Fruit fly (Drosophila melanogaster) whole organism, adult: ENCODE measurements around the gene Rad17.

Experiments
- CG11617 ChIP-seq: fragments of 200-800 bp; sonication (Bioruptor generic); optimal IDR thresholded peaks from 2 replicates; lab custom pipeline; 2017; ENCODE audit warnings: mild to moderate bottlenecking, missing biosample characterization, missing genetic modification reagents, missing genetic modification characterization
- CG12768 ChIP-seq: fragments of 200-800 bp; sonication (Bioruptor generic); optimal IDR thresholded peaks from 2 replicates; lab custom pipeline; 2017; ENCODE audit warnings: missing biosample characterization, missing genetic modification characterization, mild to moderate bottlenecking, moderate library complexity, missing genetic modification reagents
- CG14711 ChIP-seq: fragments of 200-800 bp; sonication (Bioruptor generic); optimal IDR thresholded peaks from 2 replicates; lab custom pipeline; 2018; ENCODE audit warnings: missing biosample characterization, mild to moderate bottlenecking, missing genetic modification characterization, moderate library complexity
- CG1620 ChIP-seq: fragments of 200-800 bp; sonication (Bioruptor generic); optimal IDR thresholded peaks from 2 replicates; lab custom pipeline; 2016; ENCODE audit warnings: missing biosample characterization, missing genetic modification characterization
- CG33017 ChIP-seq: fragments of 200-800 bp; sonication (Bioruptor generic); optimal IDR thresholded peaks from 2 replicates; lab custom pipeline; 2018; ENCODE audit warnings: missing biosample characterization, mild to moderate bottlenecking, missing genetic modification characterization, moderate library complexity
- CG5204 ChIP-seq: fragments of 200-800 bp; sonication (Bioruptor generic); optimal IDR thresholded peaks from 2 replicates; lab custom pipeline; 2016; ENCODE audit warnings: missing biosample characterization, missing genetic modification characterization
- CG7045 ChIP-seq: fragments of 200-800 bp; sonication (Bioruptor generic); optimal IDR thresholded peaks from 2 replicates; lab custom pipeline; 2017; ENCODE audit warnings: missing biosample characterization, mild to moderate bottlenecking, missing genetic modification characterization
- CG7101 ChIP-seq: fragments of 200-800 bp; sonication (Bioruptor generic); optimal IDR thresholded peaks from 2 replicates; lab custom pipeline; 2018; ENCODE audit warnings: missing biosample characterization, mild to moderate bottlenecking, missing genetic modification characterization, moderate library complexity
- Clk ChIP-seq: fragments of 200-800 bp; sonication (Bioruptor generic); optimal IDR thresholded peaks from 2 replicates; lab custom pipeline; 2017; ENCODE audit warnings: missing biosample characterization, missing genetic modification characterization
- Crg-1 ChIP-seq: fragments of 200-800 bp; sonication (Bioruptor generic); optimal IDR thresholded peaks from 2 replicates; lab custom pipeline; 2016; ENCODE audit warnings: missing biosample characterization, missing genetic modification characterization
- Hr96 ChIP-seq: fragments of 200-800 bp; sonication (Bioruptor generic); optimal IDR thresholded peaks from 2 replicates; lab custom pipeline; 2016; ENCODE audit warnings: missing biosample characterization, missing genetic modification characterization
- Mnt ChIP-seq: fragments of 200-800 bp; sonication (Bioruptor generic); optimal IDR thresholded peaks from 2 replicates; lab custom pipeline; 2016; ENCODE audit warnings: missing biosample characterization, mild to moderate bottlenecking, missing genetic modification characterization
- bab1 ChIP-seq: fragments of 200-800 bp; sonication (Bioruptor generic); optimal IDR thresholded peaks from 3 replicates; lab custom pipeline; 2019; ENCODE audit warnings: missing biosample characterization, mild to moderate bottlenecking, missing genetic modification characterization, moderate library complexity
- cic ChIP-seq: fragments of 200-800 bp; sonication (Bioruptor generic); optimal IDR thresholded peaks from 2 replicates; lab custom pipeline; 2017; ENCODE audit warnings: missing biosample characterization, mild to moderate bottlenecking, missing genetic modification characterization, moderate library complexity
- cnc ChIP-seq, 2 experiments: fragments of >200 bp; optimal IDR thresholded peaks; 2 replicates each; lab custom pipeline; 2017
- kay ChIP-seq: fragments of 200-800 bp; sonication (Bioruptor generic); peaks from one replicate; lab custom pipeline; 2016; ENCODE audit warnings: missing biosample characterization, missing genetic modification characterization, borderline replicate concordance
- ovo ChIP-seq: fragments of 200-800 bp; sonication (Bioruptor generic); optimal IDR thresholded peaks from 2 replicates; lab custom pipeline; 2016; ENCODE audit warnings: missing biosample characterization, missing genetic modification characterization
- pad ChIP-seq: fragments of 200-800 bp; sonication (Bioruptor generic); optimal IDR thresholded peaks from 3 replicates; lab custom pipeline; 2017; ENCODE audit warnings: missing biosample characterization, missing genetic modification characterization, mild to moderate bottlenecking, moderate library complexity, missing genetic modification reagents
- tj ChIP-seq: fragments of 200-800 bp; sonication (Bioruptor generic); optimal IDR thresholded peaks from 3 replicates; lab custom pipeline; 2017; ENCODE audit warnings: missing biosample characterization, mild to moderate bottlenecking, missing genetic modification characterization, moderate library complexity
- toe ChIP-seq: fragments of 200-800 bp; sonication (Bioruptor generic); optimal IDR thresholded peaks from 2 replicates; lab custom pipeline; 2016; ENCODE audit warnings: missing biosample characterization, missing genetic modification characterization

The Rad17 gene

DNA sequence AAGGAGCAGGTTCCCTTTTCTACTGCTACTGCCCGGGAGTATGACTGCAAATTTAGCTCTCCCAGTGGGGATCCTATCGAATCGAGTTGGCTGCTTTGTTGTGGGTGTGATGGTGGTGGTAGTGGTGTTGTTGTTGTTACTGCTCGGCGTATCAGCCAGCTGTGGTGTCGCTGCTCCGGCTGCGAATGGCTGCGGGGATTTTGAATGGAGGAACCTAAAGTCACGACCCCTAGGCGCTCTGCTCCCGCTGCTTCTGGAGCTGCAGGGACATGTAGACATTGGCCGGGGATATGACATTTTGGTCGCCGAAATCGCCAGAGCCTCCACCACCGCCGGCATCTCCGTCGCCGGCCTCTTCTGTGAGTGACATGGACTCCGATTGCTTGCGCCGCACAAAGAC lies 36.2 kb downstream of the Rad17 start:
- TF ChIP-seq cic (GFP tag; lab: Kevin White, UChicago) = no peak
- TF ChIP-seq CG11617 = no peak
- no peak for TF ChIP-seq CG5204
- no peak for TF ChIP-seq Mnt
- TF ChIP-seq CG7101 (tag; lab: Kevin White, UChicago) = no peak
- TF ChIP-seq kay (GFP tag; lab: Kevin White, UChicago) = no peak
- no peak for TF ChIP-seq toe (GFP tag; lab: Kevin White, UChicago)
- TF ChIP-seq ovo (GFP tag; lab: Kevin White, UChicago) = no peak
- no peak for TF ChIP-seq CG1620
- no peak for TF ChIP-seq Hr96 (GFP tag; lab: Kevin White, UChicago)
- no peak for TF ChIP-seq pad (GFP tag; lab: Kevin White, UChicago)
- no peak for TF ChIP-seq CG33017 (tag; lab: Kevin White, UChicago)
- no peak for TF ChIP-seq tj (GFP tag; lab: Kevin White, UChicago)
- no peak for TF ChIP-seq cnc (optimal IDR thresholded peaks at IDR 0.05; lab: Kevin White, UChicago)
- no peak for TF ChIP-seq Crg-1 (GFP tag; lab: Kevin White, UChicago)
- no peak for TF ChIP-seq CG12768 (GFP tag; lab: Kevin White, UChicago)
- TF ChIP-seq CG7045 (GFP tag; lab: Kevin White, UChicago) = no peak
- no peak for TF ChIP-seq Clk (GFP tag; lab: Kevin White, UChicago)

DNA sequence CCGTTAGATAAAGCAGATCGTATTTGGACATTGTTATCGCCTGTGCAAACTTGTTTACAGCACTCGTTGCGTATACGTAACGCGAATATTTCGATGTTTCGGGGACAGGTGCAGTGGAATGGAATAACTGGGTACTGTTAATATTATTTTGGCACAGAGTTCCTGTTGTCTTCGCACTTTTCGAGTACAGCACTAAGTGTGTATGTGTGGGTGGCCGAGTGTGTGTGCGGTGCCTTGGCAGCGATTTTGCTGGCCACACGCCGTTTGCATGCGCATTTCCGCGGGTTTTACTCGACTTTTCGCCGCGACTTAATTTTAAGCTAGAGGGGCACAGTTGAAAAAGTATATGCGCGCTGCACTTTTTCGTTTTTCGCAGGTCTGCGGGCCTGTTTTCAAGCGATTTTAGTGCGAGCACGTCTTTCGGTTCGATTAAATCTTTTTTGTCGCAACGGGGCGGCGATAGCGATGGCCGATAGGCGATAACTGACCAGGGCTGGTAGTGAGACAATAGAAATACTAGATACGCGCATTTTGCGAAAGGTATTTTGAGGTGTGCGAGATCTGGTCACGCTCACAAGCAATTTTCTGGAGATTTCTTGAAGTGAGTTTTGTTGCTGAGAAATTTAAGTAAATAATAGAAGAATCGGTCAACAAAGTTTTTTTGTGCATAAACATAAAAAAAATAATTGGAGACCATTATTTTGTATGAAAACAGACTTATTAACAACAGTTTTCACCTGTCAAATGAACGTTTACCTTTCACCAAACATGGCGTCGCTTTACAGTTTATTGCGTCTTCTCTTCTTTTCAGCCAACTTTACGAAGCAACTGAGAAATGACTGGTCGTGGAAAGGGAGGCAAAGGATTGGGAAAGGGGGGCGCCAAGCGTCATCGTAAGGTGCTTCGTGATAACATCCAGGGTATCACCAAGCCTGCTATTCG lies 37.5 kb downstream of the Rad17 start, which contains the start of the genes put and His4r:
TSS of gene put (minus strand) at position 489 of the 942 bp plus-strand sequence.
TSS of gene His4r (plus strand) at position 541 of the 942 bp plus-strand sequence.
- TF ChIP-seq Clk (GFP tag; lab: Kevin White, UChicago) = no peak
- no peak for TF ChIP-seq CG11617
- TF ChIP-seq Mnt = peak; percentile 17
- TF ChIP-seq bab1 (GFP tag; lab: Kevin White, UChicago) = peak; percentile 33
- no peak for TF ChIP-seq CG5204
- TF ChIP-seq CG1620 = no peak
- TF ChIP-seq CG12768 (GFP tag; lab: Kevin White, UChicago) = no peak
- no peak for TF ChIP-seq ovo (GFP tag; lab: Kevin White, UChicago)
- no peak for TF ChIP-seq cnc (optimal IDR thresholded peaks at IDR 0.05; lab: Kevin White, UChicago)
- no peak for TF ChIP-seq toe (GFP tag; lab: Kevin White, UChicago)
- peak; percentile 64 for TF ChIP-seq kay (GFP tag; lab: Kevin White, UChicago)
- TF ChIP-seq CG33017 (tag; lab: Kevin White, UChicago) = no peak
- TF ChIP-seq Crg-1 (GFP tag; lab: Kevin White, UChicago) = no peak
- no peak for TF ChIP-seq CG14711 (tag; lab: Kevin White, UChicago)
- TF ChIP-seq pad (GFP tag; lab: Kevin White, UChicago) = no peak
- peak; percentile 55 for TF ChIP-seq tj (GFP tag; lab: Kevin White, UChicago)
- TF ChIP-seq CG7101 (tag; lab: Kevin White, UChicago) = peak; percentile 29
- TF ChIP-seq Hr96 (GFP tag; lab: Kevin White, UChicago) = no peak
- TF ChIP-seq CG7045 (GFP tag; lab: Kevin White, UChicago) = no peak
- no peak for TF ChIP-seq cic (GFP tag; lab: Kevin White, UChicago)

DNA sequence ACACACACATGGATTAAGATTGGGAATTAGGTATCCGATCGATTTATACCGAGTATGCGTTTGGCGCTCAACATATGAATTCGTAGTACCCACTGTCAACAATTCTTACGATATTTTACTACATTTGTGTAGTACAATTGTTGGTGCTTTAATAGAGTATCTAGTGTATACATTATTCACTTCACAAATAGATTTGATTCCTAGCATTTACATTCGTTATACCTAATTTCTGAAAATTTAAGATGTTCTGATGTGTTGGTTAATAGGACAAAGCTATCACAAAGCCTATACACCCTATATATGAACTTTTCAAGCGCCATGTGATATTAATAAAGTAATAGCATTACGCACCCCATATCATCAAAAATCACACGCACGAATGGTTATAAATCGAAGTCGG lies 38.3 kb downstream of the Rad17 start:
- TF ChIP-seq kay (GFP tag; lab: Kevin White, UChicago) = no peak

DNA sequence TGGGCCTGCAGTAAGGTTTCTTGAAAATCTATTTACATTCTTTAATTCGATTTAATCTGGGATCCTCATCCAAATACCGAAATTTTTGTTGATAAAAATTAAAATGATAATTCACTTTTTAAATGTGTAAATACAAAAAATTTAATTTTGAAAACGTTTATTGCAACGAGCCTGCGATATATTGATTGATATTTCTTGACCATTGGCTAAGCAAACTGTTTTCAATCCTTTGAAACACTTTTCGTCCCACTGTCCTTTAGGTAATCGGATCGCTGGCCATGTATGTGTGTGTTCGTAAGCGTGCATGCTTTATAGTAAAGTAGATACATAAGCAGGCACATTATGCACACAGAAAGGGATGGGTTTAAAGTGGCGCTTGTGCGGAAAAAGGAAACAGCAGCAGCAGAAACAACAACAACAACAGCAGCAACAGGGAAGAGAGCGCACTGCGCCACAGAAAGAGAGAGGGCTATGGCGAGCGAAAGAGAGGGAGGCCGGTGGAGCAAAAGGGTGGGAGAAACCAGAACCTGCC lies 38.8 kb downstream of the Rad17 start:
- TF ChIP-seq CG7101 (tag; lab: Kevin White, UChicago) (peak; percentile 59), ovo (GFP tag; lab: Kevin White, UChicago) (peak; percentile 15), Clk (GFP tag; lab: Kevin White, UChicago) (no peak), Crg-1 (GFP tag; lab: Kevin White, UChicago) (no peak), CG7045 (GFP tag; lab: Kevin White, UChicago) (peak; percentile 76), Hr96 (GFP tag; lab: Kevin White, UChicago) (peak; percentile 41), CG1620 (peak; percentile 48), cnc (optimal IDR thresholded peaks at IDR 0.05; lab: Kevin White, UChicago) (no peak), kay (GFP tag; lab: Kevin White, UChicago) (no peak), CG11617 (peak; percentile 67), CG33017 (tag; lab: Kevin White, UChicago) (peak; percentile 73), CG14711 (tag; lab: Kevin White, UChicago) (peak; percentile 50), CG12768 (GFP tag; lab: Kevin White, UChicago) (peak; percentile 55), Mnt (peak; percentile 40), bab1 (GFP tag; lab: Kevin White, UChicago) (no peak), CG5204 (peak; percentile 74), cic (GFP tag; lab: Kevin White, UChicago) (peak; percentile 21), pad (GFP tag; lab: Kevin White, UChicago) (peak; percentile 17), toe (GFP tag; lab: Kevin White, UChicago) (peak; percentile 62), tj (GFP tag; lab: Kevin White, UChicago) (peak; percentile 28)

DNA sequence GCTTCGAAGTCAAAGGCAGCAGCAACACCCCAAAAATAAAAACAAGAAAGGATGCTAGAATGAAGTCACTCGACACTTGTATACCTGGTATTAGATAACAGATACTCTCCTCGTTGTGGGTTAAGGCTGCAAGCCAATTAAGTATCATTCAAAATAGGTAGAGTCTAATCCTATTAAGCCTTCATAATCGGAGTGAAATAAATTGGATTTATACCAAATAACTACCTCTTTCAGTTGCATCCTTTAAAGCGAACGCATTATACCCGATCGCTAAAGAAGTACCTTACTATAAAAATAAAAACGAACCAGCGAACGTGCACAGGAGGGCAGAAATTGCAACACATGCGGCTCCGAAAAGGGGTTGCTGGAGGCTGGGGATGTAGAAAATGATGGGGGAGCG lies 40.4 kb downstream of the Rad17 start:
- no peak for TF ChIP-seq toe (GFP tag; lab: Kevin White, UChicago)
- no peak for TF ChIP-seq kay (GFP tag; lab: Kevin White, UChicago)
- no peak for TF ChIP-seq CG14711 (tag; lab: Kevin White, UChicago)
- TF ChIP-seq tj (GFP tag; lab: Kevin White, UChicago) = no peak
- TF ChIP-seq CG5204 = no peak
- no peak for TF ChIP-seq Mnt
- no peak for TF ChIP-seq cnc (optimal IDR thresholded peaks at IDR 0.05; lab: Kevin White, UChicago)
- no peak for TF ChIP-seq CG1620
- no peak for TF ChIP-seq CG11617
